Worm (Caenorhabditis elegans) whole organism, young adult: Measurements from ENCODE around the gene C25A6.1.

ENCODE experiments used
- D2030.7 ChIP-seq: fragments of 200-800 bp; sonication (Bioruptor generic); IDR thresholded peaks from 2 replicates; pipeline ENCODE4 v1.3.6; 2022; ENCODE audit warnings: missing genetic modification reagents, missing genetic modification characterization, missing compliant biosample characterization
- F33H1.4 ChIP-seq: fragments of 200-800 bp; sonication (Bioruptor generic); IDR thresholded peaks from 2 replicates; pipeline ENCODE4 v1.3.6; 2022; ENCODE audit warnings: missing genetic modification reagents, missing genetic modification characterization, missing compliant biosample characterization
- F37B4.10 ChIP-seq: fragments of 200-800 bp; sonication (Bioruptor generic); IDR thresholded peaks from 2 replicates; pipeline ENCODE4 v1.3.6; 2022; ENCODE audit warnings: missing genetic modification characterization, missing compliant biosample characterization
- F57A8.1 ChIP-seq: fragments of 200-800 bp; sonication (Bioruptor generic); optimal IDR thresholded peaks from 2 replicates; lab custom pipeline; 2018; ENCODE audit warnings: mild to moderate bottlenecking, missing genetic modification characterization, moderate library complexity, missing compliant biosample characterization
- T07F8.4 ChIP-seq: sonication (generic microtip); optimal IDR thresholded peaks from 2 replicates; lab custom pipeline; 2016; ENCODE audit warnings: mild to moderate bottlenecking, missing genetic modification characterization, moderate library complexity, missing compliant biosample characterization
- Y56A3A.18 ChIP-seq: fragments of 200-800 bp; sonication (Bioruptor generic); IDR thresholded peaks from 2 replicates; pipeline ENCODE4 v1.3.6; 2022; ENCODE audit warnings: missing genetic modification reagents, missing genetic modification characterization, missing compliant biosample characterization
- Y79H2A.3 ChIP-seq: fragments of 200-800 bp; sonication (Bioruptor generic); conservative IDR thresholded peaks from 2 replicates; pipeline ENCODE4 v1.3.6; 2022; ENCODE audit warnings: missing genetic modification reagents, missing genetic modification characterization, missing compliant biosample characterization
- ZK185.1 ChIP-seq: sonication (generic microtip); optimal IDR thresholded peaks from 2 replicates; lab custom pipeline; 2016; ENCODE audit warnings: mild to moderate bottlenecking, missing genetic modification characterization, missing compliant biosample characterization; ENCODE audit not compliant: poor library complexity, severe bottlenecking
- aptf-3 ChIP-seq: fragments of 200-800 bp; sonication (Bioruptor generic); IDR thresholded peaks from 2 replicates; pipeline ENCODE4 v1.3.6; 2022; ENCODE audit warnings: missing genetic modification characterization, missing compliant biosample characterization
- ceh-100 ChIP-seq: fragments of 200-800 bp; sonication (Bioruptor generic); IDR thresholded peaks from 2 replicates; pipeline ENCODE4 v1.3.6; 2022; ENCODE audit warnings: missing genetic modification reagents, missing genetic modification characterization, missing compliant biosample characterization
- ceh-40 ChIP-seq: fragments of 200-800 bp; sonication (Bioruptor generic); IDR thresholded peaks from 2 replicates; pipeline ENCODE4 v1.3.6; 2022; ENCODE audit warnings: missing genetic modification characterization, missing compliant biosample characterization
- dpff-1 ChIP-seq: sonication (generic microtip); optimal IDR thresholded peaks from 2 replicates; lab custom pipeline; 2017; ENCODE audit warnings: mild to moderate bottlenecking, missing genetic modification characterization, missing compliant biosample characterization
- egl-44 ChIP-seq: fragments of 200-800 bp; sonication (Bioruptor generic); IDR thresholded peaks from 2 replicates; pipeline ENCODE4 v1.3.6; 2022; ENCODE audit warnings: missing genetic modification reagents, missing genetic modification characterization, missing compliant biosample characterization
- him-1 ChIP-seq: sonication (generic microtip); optimal IDR thresholded peaks from 2 replicates; lab custom pipeline; 2016; ENCODE audit warnings: missing genotype, missing genetic modification reagents, missing genetic modification characterization, missing compliant biosample characterization
- hmg-20 ChIP-seq: fragments of 200-800 bp; sonication (Bioruptor generic); IDR thresholded peaks from 2 replicates; pipeline ENCODE4 v1.3.6; 2022; ENCODE audit warnings: missing genetic modification reagents, missing genetic modification characterization, missing compliant biosample characterization
- hrde-1 ChIP-seq: sonication (generic microtip); optimal IDR thresholded peaks from 2 replicates; lab custom pipeline; 2016; ENCODE audit warnings: missing genetic modification characterization, mild to moderate bottlenecking, missing compliant biosample characterization, moderate library complexity, missing genotype, missing genetic modification reagents, borderline replicate concordance
- lin-26 ChIP-seq: fragments of 200-800 bp; sonication (Bioruptor generic); IDR thresholded peaks from 2 replicates; pipeline ENCODE4 v1.3.6; 2022; ENCODE audit warnings: missing genetic modification reagents, missing genetic modification characterization, missing compliant biosample characterization
- madf-3 ChIP-seq: fragments of 200-800 bp; sonication (Bioruptor generic); IDR thresholded peaks from 2 replicates; pipeline ENCODE4 v1.3.6; 2022; ENCODE audit warnings: missing genetic modification reagents, missing genetic modification characterization, missing compliant biosample characterization
- madf-8 ChIP-seq: fragments of 200-800 bp; sonication (Bioruptor generic); conservative IDR thresholded peaks from 2 replicates; pipeline ENCODE4 v1.3.6; 2022; ENCODE audit warnings: missing genetic modification reagents, missing genetic modification characterization, missing compliant biosample characterization
- mcd-1 ChIP-seq: fragments of 200-800 bp; sonication (Bioruptor generic); IDR thresholded peaks from 2 replicates; pipeline ENCODE4 v1.3.6; 2022; ENCODE audit warnings: missing genetic modification reagents, missing genetic modification characterization, missing compliant biosample characterization
- mel-28 ChIP-seq: sonication (generic microtip); optimal IDR thresholded peaks from 2 replicates; lab custom pipeline; 2016; ENCODE audit warnings: borderline replicate concordance, mild to moderate bottlenecking, missing genetic modification characterization, missing compliant biosample characterization
- mxl-1 ChIP-seq: sonication (generic microtip); optimal IDR thresholded peaks from 2 replicates; lab custom pipeline; 2016; ENCODE audit warnings: missing genetic modification characterization, missing compliant biosample characterization
- nfya-1 ChIP-seq: sonication (generic microtip); optimal IDR thresholded peaks from 2 replicates; lab custom pipeline; 2017; ENCODE audit warnings: antibody characterized with exemption, missing compliant biosample characterization, missing genetic modification characterization, borderline replicate concordance; ENCODE audit not compliant: insufficient read depth
- nfya-2 ChIP-seq: fragments of 200-800 bp; sonication (Bioruptor generic); IDR thresholded peaks from 2 replicates; pipeline ENCODE4 v1.3.6; 2022; ENCODE audit warnings: missing genetic modification reagents, missing genetic modification characterization, missing compliant biosample characterization
- nhr-120 ChIP-seq: fragments of 200-800 bp; sonication (Bioruptor generic); IDR thresholded peaks from 2 replicates; pipeline ENCODE4 v1.3.6; 2022; ENCODE audit warnings: missing genetic modification characterization, missing compliant biosample characterization
- pha-4 ChIP-seq: fragments of 150-350 bp; sonication (generic microtip); optimal IDR thresholded peaks from 2 replicates; lab custom pipeline; 2014; ENCODE audit warnings: missing biosample characterization, missing genetic modification reagents, missing genetic modification characterization
- repo-1 ChIP-seq: sonication (generic microtip); optimal IDR thresholded peaks from 2 replicates; lab custom pipeline; 2017; ENCODE audit warnings: mild to moderate bottlenecking, missing genetic modification characterization, missing compliant biosample characterization
- rpc-1 ChIP-seq, 2 experiments: fragments of 150-350 bp in 1 of 2; sonication (generic microtip) in 1 of 2; optimal IDR thresholded peaks; 2 replicates each; lab custom pipeline; 2014 to 2018; ENCODE audit warnings: missing biosample characterization in 1 of 2, missing genetic modification characterization in 1 of 2, missing genetic modification reagents in 1 of 2, missing genotype in 1 of 2
- sdz-38 ChIP-seq: sonication (generic microtip); optimal IDR thresholded peaks from 2 replicates; lab custom pipeline; 2016; ENCODE audit warnings: missing genotype, missing genetic modification characterization, missing compliant biosample characterization
- sea-2 ChIP-seq: fragments of 200-800 bp; sonication (Bioruptor generic); IDR thresholded peaks from 2 replicates; pipeline ENCODE4 v1.3.6; 2022; ENCODE audit warnings: missing genetic modification characterization, missing compliant biosample characterization
- snpc-3.4 ChIP-seq: sonication (generic microtip); optimal IDR thresholded peaks from 2 replicates; lab custom pipeline; 2017; ENCODE audit warnings: missing genetic modification characterization, mild to moderate bottlenecking, missing compliant biosample characterization, antibody characterized with exemption, moderate library complexity, missing genotype, missing genetic modification reagents
- sptf-2 ChIP-seq: fragments of 200-800 bp; sonication (Bioruptor generic); optimal IDR thresholded peaks from 2 replicates; lab custom pipeline; 2018; ENCODE audit warnings: mild to moderate bottlenecking, missing genetic modification characterization, missing compliant biosample characterization
- tlf-1 ChIP-seq: fragments of 200-800 bp; sonication (Bioruptor generic); optimal IDR thresholded peaks from 2 replicates; lab custom pipeline; 2018; ENCODE audit warnings: mild to moderate bottlenecking, missing genetic modification characterization, missing compliant biosample characterization
- unc-62 ChIP-seq: fragments of 150-350 bp; optimal IDR thresholded peaks from 2 replicates; lab custom pipeline; 2014; ENCODE audit warnings: missing biosample characterization, missing genetic modification reagents, missing genetic modification characterization
- xnd-1 ChIP-seq: sonication (generic microtip); optimal IDR thresholded peaks from 2 replicates; lab custom pipeline; 2016; ENCODE audit warnings: missing genotype, missing genetic modification reagents, missing genetic modification characterization, missing compliant biosample characterization
- ztf-25 ChIP-seq: fragments of 200-800 bp; sonication (Bioruptor generic); IDR thresholded peaks from 2 replicates; pipeline ENCODE4 v1.3.6; 2022; ENCODE audit warnings: missing genetic modification reagents, missing genetic modification characterization, missing compliant biosample characterization
- ztf-6 ChIP-seq: fragments of 200-800 bp; sonication (Bioruptor generic); IDR thresholded peaks from 2 replicates; pipeline ENCODE4 v1.3.6; 2022; ENCODE audit warnings: missing genetic modification reagents, missing genetic modification characterization, missing compliant biosample characterization

C25A6.1 gene

DNA sequence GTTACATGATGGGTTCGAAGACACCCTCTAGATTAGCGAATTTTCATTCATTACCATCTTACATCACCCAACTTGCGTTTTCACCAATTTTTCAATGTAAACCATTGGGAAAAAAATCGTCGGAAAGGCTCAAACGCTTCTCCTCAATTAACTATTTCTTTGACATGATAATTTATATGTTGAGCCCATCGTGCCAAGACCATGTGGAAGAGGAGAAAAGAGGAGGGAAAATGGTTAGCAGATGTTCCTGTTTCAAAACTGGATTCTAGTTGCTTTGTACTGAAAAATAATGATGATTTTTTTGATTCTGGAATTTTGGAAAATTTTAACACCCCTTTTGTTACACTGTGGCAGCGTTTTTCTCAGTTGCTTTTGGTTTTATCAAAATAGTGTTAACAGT, 35.7 kb downstream of the C25A6.1 start:
- TF ChIP-seq F57A8.1 (no peak), repo-1 (no peak)

DNA sequence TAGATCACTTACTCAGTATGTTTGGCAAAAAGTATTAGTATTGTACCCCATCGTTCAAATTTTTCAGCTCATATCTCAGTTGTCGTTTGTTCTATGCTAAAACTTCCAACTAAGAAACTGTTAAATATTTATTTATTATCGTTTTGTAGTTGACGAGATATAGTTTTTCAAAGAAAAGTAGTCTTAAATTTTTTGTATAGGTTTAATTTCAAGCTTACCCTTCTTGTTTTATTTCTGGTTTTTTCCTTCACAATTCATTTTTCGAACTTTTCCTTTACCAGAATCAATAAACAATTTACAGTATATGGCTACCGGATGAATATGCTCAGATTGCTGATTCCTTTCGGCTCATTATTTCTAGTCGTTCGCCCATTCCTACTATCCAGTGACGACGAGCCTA, 37.5 kb downstream of the C25A6.1 start, which contains the start of gene F08F3.1:
F08F3.1 (plus strand) TSS at position 301 of the 400 bp plus-strand sequence.
- TF ChIP-seq F33H1.4 (GFP tag; lab: Robert Waterston, UW) = no peak
- no peak for TF ChIP-seq F57A8.1
- TF ChIP-seq ceh-100 (GFP tag; lab: Robert Waterston, UW) = no peak
- no peak for TF ChIP-seq sptf-2 (GFP tag; lab: Kevin White, UChicago)
- TF ChIP-seq Y79H2A.3 = no peak
- TF ChIP-seq mcd-1 = no peak
- no peak for TF ChIP-seq dpff-1

DNA sequence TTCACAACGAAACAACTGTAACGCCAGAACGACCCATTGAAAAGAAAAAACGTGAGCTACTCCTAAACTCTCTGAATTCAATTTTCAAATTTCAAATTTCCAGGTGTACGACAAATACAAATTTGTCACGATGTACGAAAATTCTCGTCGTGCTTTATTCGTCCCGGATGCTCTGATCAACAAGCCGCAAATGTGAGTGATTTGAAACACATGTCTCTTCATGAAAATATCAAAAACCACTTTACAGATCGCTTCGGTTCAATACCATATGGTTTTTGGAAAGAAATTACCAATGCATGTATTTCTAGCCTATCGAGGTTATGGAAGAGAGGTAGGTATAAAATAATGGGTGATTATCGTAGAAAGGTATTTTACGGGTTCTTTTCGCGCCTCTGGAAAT, 38.7 kb downstream of the C25A6.1 start:
- no peak for TF ChIP-seq pha-4 (tag; lab: Kevin White, UChicago)
- no peak for TF ChIP-seq ztf-6 (GFP tag; lab: Robert Waterston, UW)
- TF ChIP-seq F37B4.10 = no peak
- TF ChIP-seq nfya-1 (tag; lab: Kevin White, UChicago) = no peak
- TF ChIP-seq mel-28 (tag; lab: Kevin White, UChicago) = no peak
- TF ChIP-seq hmg-20 = no peak
- TF ChIP-seq ceh-40 (GFP tag; lab: Robert Waterston, UW) = no peak
- TF ChIP-seq mxl-1 (tag; lab: Kevin White, UChicago) = no peak
- no peak for TF ChIP-seq tlf-1
- no peak for TF ChIP-seq egl-44
- TF ChIP-seq sdz-38 = no peak
- no peak for TF ChIP-seq madf-8 (GFP tag; lab: Robert Waterston, UW)
- TF ChIP-seq him-1 (tag; lab: Kevin White, UChicago) = no peak

DNA sequence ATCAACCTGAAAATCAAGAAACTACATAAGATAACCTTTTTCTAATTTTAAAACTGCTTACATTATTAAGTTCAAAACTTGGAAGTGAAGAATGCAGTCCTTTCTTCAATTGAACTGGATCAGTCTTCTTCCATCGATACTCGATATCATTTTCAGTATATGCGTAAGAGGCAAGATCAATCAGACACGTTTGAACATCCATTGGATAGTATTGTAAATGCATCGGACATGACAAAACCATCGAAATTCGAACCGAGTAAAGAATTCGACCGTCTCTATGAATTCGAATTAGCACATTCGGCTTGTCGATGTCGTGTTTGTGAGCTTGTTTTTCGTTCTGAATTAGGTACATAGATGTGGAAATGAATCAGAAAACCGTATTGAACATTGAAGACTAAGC, 42.4 kb downstream of the C25A6.1 start:
- TF ChIP-seq F37B4.10 = no peak
- TF ChIP-seq madf-3 (GFP tag; lab: Robert Waterston, UW) = no peak
- TF ChIP-seq hrde-1 (tag; lab: Kevin White, UChicago) = no peak
- TF ChIP-seq ZK185.1 (tag; lab: Kevin White, UChicago) = no peak
- TF ChIP-seq aptf-3 (GFP tag; lab: Robert Waterston, UW) = no peak

DNA sequence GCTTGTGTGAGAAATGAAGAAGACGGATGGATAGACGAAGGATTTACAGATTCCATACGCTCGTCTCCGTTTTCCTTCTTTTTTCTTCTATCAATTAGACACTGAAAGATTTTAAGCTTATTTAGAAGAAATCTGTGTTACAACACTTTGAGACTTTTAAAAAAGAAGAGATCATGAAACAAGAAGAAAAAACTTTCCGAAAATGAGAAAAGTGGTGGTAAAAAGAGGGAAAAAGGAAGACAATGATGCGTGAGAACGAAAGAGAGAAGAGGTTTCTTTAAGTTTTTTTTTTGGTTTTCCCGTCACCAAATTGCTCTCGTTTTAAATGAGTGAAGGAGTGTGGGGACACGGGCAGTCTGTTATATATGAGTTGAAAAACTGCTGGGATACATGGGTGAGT, 45.3 kb downstream of the C25A6.1 start, which contains the start of gene glc-3:
glc-3 (minus strand) TSS at position 101 of the 400 bp plus-strand sequence.
- TF ChIP-seq D2030.7 (GFP tag; lab: Robert Waterston, UW) = no peak
- no peak for TF ChIP-seq Y56A3A.18 (GFP tag; lab: Robert Waterston, UW)
- no peak for TF ChIP-seq mxl-1 (tag; lab: Kevin White, UChicago)
- TF ChIP-seq nhr-120 (GFP tag; lab: Robert Waterston, UW) = no peak
- no peak for TF ChIP-seq T07F8.4 (tag; lab: Kevin White, UChicago)
- TF ChIP-seq nfya-2 (GFP tag; lab: Robert Waterston, UW) = no peak
- no peak for TF ChIP-seq snpc-3.4 (tag; lab: Kevin White, UChicago)
- no peak for TF ChIP-seq unc-62
- TF ChIP-seq sea-2 (GFP tag; lab: Robert Waterston, UW) = no peak
- no peak for TF ChIP-seq rpc-1 (optimal IDR thresholded peaks at IDR 0.05; lab: Kevin White, UChicago)
- no peak for TF ChIP-seq rpc-1 (tag; optimal IDR thresholded peaks at IDR 0.05; lab: Kevin White, UChicago)
- TF ChIP-seq xnd-1 (tag; lab: Kevin White, UChicago) = no peak
- no peak for TF ChIP-seq lin-26 (GFP tag; lab: Robert Waterston, UW)
- TF ChIP-seq ztf-25 = no peak
